Worm (Caenorhabditis elegans): ENCODE data around the gene lido-12.
A peak's percentile ranks its signal among the peaks of the same experiment; 100 is the strongest.

lido-12 gene

ce11 chrII:2973940-2974402 is 31.6 kb upstream of the lido-12 start:
- TF ChIP-seq flt-1 (GFP tag; IDR thresholded peaks at IDR 0.05) (peak; percentile 21; the same call in 1 of the 2 replicates), F13C5.2 (tag; optimal IDR thresholded peaks at IDR 0.05) (peak; percentile 11), ceh-13 (GFP tag; optimal IDR thresholded peaks at IDR 0.05) (no peak), pes-1 (GFP tag; IDR thresholded peaks at IDR 0.05) (0 out of 2 replicates have a peak, but pooled peaks have one; percentile 29), hmg-4 (GFP tag; optimal IDR thresholded peaks at IDR 0.05) (peak; percentile 9)

ce11 chrII:2975561-2976230 is 29.9 kb upstream of the lido-12 start:
- TF ChIP-seq flt-1 (GFP tag; IDR thresholded peaks at IDR 0.05) (no peak), pes-1 (GFP tag; IDR thresholded peaks at IDR 0.05) (no peak), tra-4 (tag; optimal IDR thresholded peaks at IDR 0.05) (no peak), scrt-1 (GFP tag; IDR thresholded peaks at IDR 0.05) (no peak), aly-1 (tag; optimal IDR thresholded peaks at IDR 0.05) (no peak), ceh-13 (GFP tag; optimal IDR thresholded peaks at IDR 0.05) (no peak), sea-1 (GFP tag; conservative IDR thresholded peaks at IDR 0.05) (no peak), hmg-4 (GFP tag; optimal IDR thresholded peaks at IDR 0.05) (no peak), hnd-1 (tag; optimal IDR thresholded peaks at IDR 0.05) (no peak), tbx-11 (GFP tag; IDR thresholded peaks at IDR 0.05) (no peak)

ce11 chrII:2976597-2976996 is 29.0 kb upstream of the lido-12 start, which contains the start of gene nhr-88:
Gene nhr-88, plus strand, starts transcription at chrII:2976639.
- no peak for TF ChIP-seq F13C5.2 (tag; optimal IDR thresholded peaks at IDR 0.05)
- TF ChIP-seq tbx-11 (GFP tag; IDR thresholded peaks at IDR 0.05), result no peak
- no peak for TF ChIP-seq tbx-37 (GFP tag; conservative IDR thresholded peaks at IDR 0.05)
- no peak for TF ChIP-seq hmbx-1 (tag; optimal IDR thresholded peaks at IDR 0.05)
- TF ChIP-seq tra-4 (tag; optimal IDR thresholded peaks at IDR 0.05), result no peak
- TF ChIP-seq hmg-4 (GFP tag; optimal IDR thresholded peaks at IDR 0.05), result no peak
- TF ChIP-seq flt-1 (GFP tag; IDR thresholded peaks at IDR 0.05), result no peak
- TF ChIP-seq B0310.2 (tag; optimal IDR thresholded peaks at IDR 0.05), result no peak
- no peak for TF ChIP-seq sea-1 (GFP tag; conservative IDR thresholded peaks at IDR 0.05)
- no peak for TF ChIP-seq ceh-36 (tag; optimal IDR thresholded peaks at IDR 0.05)

ce11 chrII:2977652-2978051 is 27.9 kb upstream of the lido-12 start:
- TF ChIP-seq F13C5.2 (tag; optimal IDR thresholded peaks at IDR 0.05) (no peak), tbx-37 (GFP tag; conservative IDR thresholded peaks at IDR 0.05) (no peak), ets-7 (tag; optimal IDR thresholded peaks at IDR 0.05) (no peak), ama-1 (optimal IDR thresholded peaks at IDR 0.05) (no peak), hnd-1 (tag; optimal IDR thresholded peaks at IDR 0.05) (no peak), B0310.2 (tag; optimal IDR thresholded peaks at IDR 0.05) (no peak), pes-1 (GFP tag; IDR thresholded peaks at IDR 0.05) (no peak), sea-1 (GFP tag; conservative IDR thresholded peaks at IDR 0.05) (no peak), tra-4 (tag; optimal IDR thresholded peaks at IDR 0.05) (no peak), hmbx-1 (tag; optimal IDR thresholded peaks at IDR 0.05) (no peak), flt-1 (GFP tag; IDR thresholded peaks at IDR 0.05) (no peak), ceh-13 (GFP tag; optimal IDR thresholded peaks at IDR 0.05) (no peak), hmg-4 (GFP tag; optimal IDR thresholded peaks at IDR 0.05) (no peak), scrt-1 (GFP tag; IDR thresholded peaks at IDR 0.05) (no peak), tbx-11 (GFP tag; IDR thresholded peaks at IDR 0.05) (no peak), aly-1 (tag; optimal IDR thresholded peaks at IDR 0.05) (no peak), ceh-36 (tag; optimal IDR thresholded peaks at IDR 0.05) (no peak)

ce11 chrII:2979061-2979460 is 26.5 kb upstream of the lido-12 start:
- TF ChIP-seq sea-1 (GFP tag; conservative IDR thresholded peaks at IDR 0.05), result no peak
- no peak for TF ChIP-seq flt-1 (GFP tag; IDR thresholded peaks at IDR 0.05)
- TF ChIP-seq hmg-4 (GFP tag; optimal IDR thresholded peaks at IDR 0.05), result no peak
- TF ChIP-seq ceh-36 (tag; optimal IDR thresholded peaks at IDR 0.05), result peak; percentile 95

- TF ChIP-seq F13C5.2 (tag; optimal IDR thresholded peaks at IDR 0.05) (no peak), sea-1 (GFP tag; conservative IDR thresholded peaks at IDR 0.05) (no peak), ets-7 (tag; optimal IDR thresholded peaks at IDR 0.05) (no peak), tbx-11 (GFP tag; IDR thresholded peaks at IDR 0.05) (no peak), tra-4 (tag; optimal IDR thresholded peaks at IDR 0.05) (no peak), tbx-37 (GFP tag; conservative IDR thresholded peaks at IDR 0.05) (no peak), scrt-1 (GFP tag; IDR thresholded peaks at IDR 0.05) (no peak), aly-1 (tag; optimal IDR thresholded peaks at IDR 0.05) (no peak), flt-1 (GFP tag; IDR thresholded peaks at IDR 0.05) (no peak), ceh-36 (tag; optimal IDR thresholded peaks at IDR 0.05) (no peak), ama-1 (optimal IDR thresholded peaks at IDR 0.05) (no peak), hnd-1 (tag; optimal IDR thresholded peaks at IDR 0.05) (no peak), hmbx-1 (tag; optimal IDR thresholded peaks at IDR 0.05) (no peak), ceh-13 (GFP tag; optimal IDR thresholded peaks at IDR 0.05) (no peak), pes-1 (GFP tag; IDR thresholded peaks at IDR 0.05) (no peak), hmg-4 (GFP tag; optimal IDR thresholded peaks at IDR 0.05) (no peak), B0310.2 (tag; optimal IDR thresholded peaks at IDR 0.05) (no peak)
These were observed 21.2 kb upstream of the lido-12 start for ce11 chrII:2984383-2984782.

ce11 chrII:2985446-2985845 is 20.2 kb upstream of the lido-12 start:
- TF ChIP-seq flt-1 (GFP tag; IDR thresholded peaks at IDR 0.05) (no peak), pes-1 (GFP tag; IDR thresholded peaks at IDR 0.05) (no peak), hnd-1 (tag; optimal IDR thresholded peaks at IDR 0.05) (no peak), ama-1 (optimal IDR thresholded peaks at IDR 0.05) (no peak), hmg-4 (GFP tag; optimal IDR thresholded peaks at IDR 0.05) (no peak), B0310.2 (tag; optimal IDR thresholded peaks at IDR 0.05) (no peak), ets-7 (tag; optimal IDR thresholded peaks at IDR 0.05) (no peak), aly-1 (tag; optimal IDR thresholded peaks at IDR 0.05) (no peak)
